Fruit fly (Drosophila melanogaster): Measurements from ENCODE around the gene robo2.

robo2 gene

dm6 chr2L:1393611-1394010, 26.6 kb downstream of the robo2 start (continued):
- TF ChIP-seq Blimp-1 (GFP tag; optimal IDR thresholded peaks at IDR 0.05) (peak; percentile 20), CG12391 (tag; optimal IDR thresholded peaks at IDR 0.05) (peak; percentile 1), bigmax (GFP tag; optimal IDR thresholded peaks at IDR 0.05) (no peak), ci (GFP tag; IDR thresholded peaks at IDR 0.05) (0 out of 3 replicates have a peak, but pooled peaks have one; percentile 53), CG18262 (tag; optimal IDR thresholded peaks at IDR 0.05) (peak; percentile 6), esg (GFP tag; conservative IDR thresholded peaks at IDR 0.05) (0 out of 2 replicates have a peak, but pooled peaks have one; percentile 6), Oli (tag; optimal IDR thresholded peaks at IDR 0.05) (peak; percentile 5)

DNA sequence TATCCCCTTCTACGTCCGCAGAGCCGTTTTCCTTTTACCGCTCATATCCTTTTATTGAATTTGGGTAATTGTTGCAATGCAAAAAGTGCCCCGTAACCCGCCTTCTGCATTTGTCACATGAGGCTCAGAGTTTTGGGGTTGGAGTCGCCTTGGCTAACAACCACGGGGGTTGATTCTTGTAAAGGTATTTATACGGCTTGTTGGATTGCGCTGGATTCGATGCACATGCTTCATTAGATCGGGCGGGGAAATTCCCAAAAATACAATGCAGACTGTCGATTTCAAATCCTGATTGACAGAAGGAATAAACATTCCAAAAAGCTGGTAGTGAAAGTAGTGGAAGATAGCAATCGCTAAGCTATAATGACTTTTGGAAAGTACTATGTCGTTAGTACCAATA, 30.0 kb downstream of the robo2 start:
- 0 out of 4 replicates have a peak, but pooled peaks have one; percentile 30 for TF ChIP-seq chinmo (GFP tag; IDR thresholded peaks at IDR 0.05; ENCODE audit: partially characterized antibody)
- TF ChIP-seq gsb-n (tag; optimal IDR thresholded peaks at IDR 0.05): peak; percentile 26
- peak; percentile 96 for TF ChIP-seq nerfin-1 (tag; optimal IDR thresholded peaks at IDR 0.05)
- TF ChIP-seq pros (GFP tag; optimal IDR thresholded peaks at IDR 0.05): peak; percentile 80
- TF ChIP-seq CG32772 (GFP tag; IDR thresholded peaks at IDR 0.05): no peak
- TF ChIP-seq sd (tag; optimal IDR thresholded peaks at IDR 0.05): peak; percentile 9

- peak; percentile 27 for TF ChIP-seq nerfin-1 (tag; optimal IDR thresholded peaks at IDR 0.05)
- peak in 1 of 2 experiments; percentile 27 for TF ChIP-seq bsh (GFP tag; optimal IDR thresholded peaks at IDR 0.05)
- TF ChIP-seq zf30C (GFP tag; optimal IDR thresholded peaks at IDR 0.05): peak; percentile 33
- TF ChIP-seq Drgx (GFP tag; IDR thresholded peaks at IDR 0.05): 0 out of 2 replicates have a peak, but pooled peaks have one; percentile 29
- no peak for TF ChIP-seq Optix (GFP tag; IDR thresholded peaks at IDR 0.05)
- TF ChIP-seq Ets65A (GFP tag): peak; percentile 53
- TF ChIP-seq CG17361 (GFP tag; IDR thresholded peaks at IDR 0.05): 0 out of 3 replicates have a peak, but pooled peaks have one; percentile 9
- TF ChIP-seq tgo (GFP tag; IDR thresholded peaks at IDR 0.05): no peak
These were observed 32.4 kb downstream of the robo2 start for dm6 chr2L:1387811-1388210.

- TF ChIP-seq Ets65A (GFP tag) (peak; percentile 74), caup (GFP tag; optimal IDR thresholded peaks at IDR 0.05; ENCODE audit: severe bottlenecking) (no peak), Spps (tag; optimal IDR thresholded peaks at IDR 0.05) (no peak), Fer1 (GFP tag; optimal IDR thresholded peaks at IDR 0.05) (no peak), Eip74EF (GFP tag; optimal IDR thresholded peaks at IDR 0.05) (no peak), exex (tag; optimal IDR thresholded peaks at IDR 0.05) (no peak), ind (GFP tag; optimal IDR thresholded peaks at IDR 0.05) (no peak), CG17361 (GFP tag; IDR thresholded peaks at IDR 0.05) (peak; percentile 47; the same call in 1 of the 3 replicates), CG18619 (GFP tag; optimal IDR thresholded peaks at IDR 0.05) (no peak), dimm (GFP tag; IDR thresholded peaks at IDR 0.05) (no peak), peb (GFP tag; IDR thresholded peaks at IDR 0.05) (no peak), Ssrp (tag; optimal IDR thresholded peaks at IDR 0.05) (peak; percentile 6)
These were observed 33.7 kb downstream of the robo2 start for dm6 chr2L:1386512-1386911.

DNA sequence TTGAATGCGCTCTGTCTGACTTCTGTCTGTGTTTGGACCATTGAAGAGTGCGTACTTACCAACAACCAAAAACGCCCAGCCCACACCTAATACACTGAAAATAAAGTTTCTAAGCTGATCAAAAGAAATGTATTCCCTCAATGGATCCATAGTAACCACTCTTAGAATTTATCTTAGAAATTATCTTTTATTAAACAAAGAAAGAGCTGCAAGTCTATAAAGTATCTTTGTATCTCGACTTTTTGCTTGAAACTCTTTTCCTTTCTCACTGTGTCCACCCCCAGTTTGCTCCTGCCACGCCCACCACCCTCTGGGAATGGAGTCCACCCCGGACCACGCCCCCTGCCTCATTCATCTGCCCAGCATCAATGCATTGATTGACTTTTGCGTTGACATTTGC, 42.6 kb downstream of the robo2 start:
- TF ChIP-seq jumu (GFP tag; optimal IDR thresholded peaks at IDR 0.05) (no peak), CG11085 (GFP tag; IDR thresholded peaks at IDR 0.05) (no peak), CG7839 (tag; optimal IDR thresholded peaks at IDR 0.05) (peak; percentile 32), CG3847 (GFP tag; IDR thresholded peaks at IDR 0.05) (no peak), cwo (GFP tag; optimal IDR thresholded peaks at IDR 0.05) (no peak), MBD-R2 (GFP tag; IDR thresholded peaks at IDR 0.05) (no peak), sisA (GFP tag; IDR thresholded peaks at IDR 0.05) (peak; percentile 7; the same call in 1 of the 2 replicates), grau (tag; optimal IDR thresholded peaks at IDR 0.05) (peak; percentile 14), slbo (GFP tag; IDR thresholded peaks at IDR 0.05) (peak; percentile 34; the same call in 1 of the 2 replicates), Doc3 (GFP tag; IDR thresholded peaks at IDR 0.05; ENCODE audit: partially characterized antibody) (no peak), CG10979 (tag; optimal IDR thresholded peaks at IDR 0.05) (peak; percentile 3), CG2120 (GFP tag; optimal IDR thresholded peaks at IDR 0.05) (peak; percentile 2), CG17359 (tag; optimal IDR thresholded peaks at IDR 0.05) (peak; percentile 15), tgo (GFP tag; IDR thresholded peaks at IDR 0.05) (no peak), B-H1 (GFP tag; IDR thresholded peaks at IDR 0.05) (no peak)
